Fruit fly (Drosophila melanogaster) whole organism, embryonic: Measurements from ENCODE around the gene CG33791.
A peak's percentile ranks its signal among the peaks of the same experiment; 100 is the strongest.

Experiments
- C15 ChIP-seq: fragments of 200-800 bp; sonication (Bioruptor generic); IDR thresholded peaks from 3 replicates; pipeline ENCODE4 v1.3.6; 2022; ENCODE audit warnings: missing biosample characterization, missing genetic modification characterization
- CG10321 ChIP-seq: fragments of 200-800 bp; sonication (Bioruptor generic); IDR thresholded peaks from 2 replicates; pipeline ENCODE4 v1.3.6; 2022; ENCODE audit warnings: missing biosample characterization, missing genetic modification characterization
- CG11723 ChIP-seq: fragments of 200-800 bp; sonication (Bioruptor generic); optimal IDR thresholded peaks from 2 replicates; lab custom pipeline; 2017; ENCODE audit warnings: missing biosample characterization, mild to moderate bottlenecking, missing genetic modification characterization
- CG13287 ChIP-seq: fragments of 200-800 bp; sonication (Bioruptor generic); IDR thresholded peaks from 2 replicates; pipeline ENCODE4 v1.3.6; 2022; ENCODE audit warnings: missing biosample characterization, missing genetic modification characterization; ENCODE audit not compliant: partially characterized antibody
- CG14441 ChIP-seq: fragments of 200-800 bp; sonication (Bioruptor generic); IDR thresholded peaks from 2 replicates; pipeline ENCODE4 v1.3.6; 2022; ENCODE audit warnings: missing biosample characterization, missing genetic modification characterization
- CG2116 ChIP-seq: fragments of 200-800 bp; sonication (Bioruptor generic); optimal IDR thresholded peaks from 3 replicates; lab custom pipeline; 2018; ENCODE audit warnings: missing biosample characterization, mild to moderate bottlenecking, missing genetic modification characterization
- CG2199 ChIP-seq: fragments of 200-800 bp; sonication (Bioruptor generic); IDR thresholded peaks from 3 replicates; pipeline ENCODE4 v1.3.6; 2022; ENCODE audit warnings: missing biosample characterization, missing genetic modification characterization
- CG33213 ChIP-seq: fragments of 200-800 bp; sonication (Bioruptor generic); optimal IDR thresholded peaks from 3 replicates; lab custom pipeline; 2016; ENCODE audit warnings: missing biosample characterization, missing genetic modification characterization
- CG8089 ChIP-seq: fragments of 200-800 bp; sonication (Bioruptor generic); optimal IDR thresholded peaks from 3 replicates; lab custom pipeline; 2016; ENCODE audit warnings: missing biosample characterization, missing genetic modification characterization
- CG8281 ChIP-seq: fragments of 200-800 bp; sonication (Bioruptor generic); optimal IDR thresholded peaks from 2 replicates; lab custom pipeline; 2018; ENCODE audit warnings: missing biosample characterization, mild to moderate bottlenecking, missing genetic modification characterization, moderate library complexity
- CHES-1-like ChIP-seq: fragments of 200-800 bp; sonication (Bioruptor generic); optimal IDR thresholded peaks from 2 replicates; lab custom pipeline; 2016; ENCODE audit warnings: missing biosample characterization, missing genetic modification characterization
- CkIIα-i1 ChIP-seq: fragments of 200-800 bp; sonication (Bioruptor generic); IDR thresholded peaks from 2 replicates; pipeline ENCODE4 v1.3.6; 2022; ENCODE audit warnings: missing biosample characterization, missing genetic modification characterization
- Dbx ChIP-seq: fragments of 200-800 bp; sonication (Bioruptor generic); IDR thresholded peaks from 3 replicates; pipeline ENCODE4 v1.3.6; 2022; ENCODE audit warnings: missing biosample characterization, missing genetic modification characterization
- Elba2 ChIP-seq: fragments of 200-800 bp; sonication (Bioruptor generic); optimal IDR thresholded peaks from 3 replicates; lab custom pipeline; 2016; ENCODE audit warnings: missing biosample characterization, missing genetic modification characterization
- HLH4C ChIP-seq: fragments of 200-800 bp; sonication (Bioruptor generic); IDR thresholded peaks from 3 replicates; pipeline ENCODE4 v1.3.6; 2022; ENCODE audit warnings: missing biosample characterization, missing genetic modification characterization; ENCODE audit not compliant: partially characterized antibody
- HLHmδ ChIP-seq: fragments of 200-800 bp; sonication (Bioruptor generic); optimal IDR thresholded peaks from 2 replicates; lab custom pipeline; 2018; ENCODE audit warnings: missing biosample characterization, mild to moderate bottlenecking, missing genetic modification characterization, moderate library complexity
- Hey ChIP-seq: fragments of 200-800 bp; sonication (Bioruptor generic); optimal IDR thresholded peaks from 3 replicates; lab custom pipeline; 2018; ENCODE audit warnings: missing biosample characterization, mild to moderate bottlenecking, missing genetic modification characterization
- Hsf ChIP-seq: fragments of 200-800 bp; sonication (Bioruptor generic); optimal IDR thresholded peaks from 3 replicates; lab custom pipeline; 2016; ENCODE audit warnings: missing biosample characterization, missing genetic modification characterization
- Sin3A ChIP-seq: fragments of >200 bp; optimal IDR thresholded peaks from 2 replicates; lab custom pipeline; 2018
- Sry-δ ChIP-seq: fragments of 200-800 bp; sonication (Bioruptor generic); optimal IDR thresholded peaks from 2 replicates; lab custom pipeline; 2016; ENCODE audit warnings: missing biosample characterization, missing genetic modification characterization
- Ssrp ChIP-seq: fragments of 200-800 bp; sonication (Bioruptor generic); optimal IDR thresholded peaks from 2 replicates; lab custom pipeline; 2018; ENCODE audit warnings: missing biosample characterization, mild to moderate bottlenecking, missing genetic modification characterization, moderate library complexity
- Stat92E ChIP-seq, 3 experiments: fragments of >200 bp in 2 of 3; fragments of 200-800 bp in 1 of 3; sonication (Bioruptor generic) in 1 of 3; optimal IDR thresholded peaks; 2 replicates each; lab custom pipeline; 2017 to 2019; ENCODE audit warnings: missing biosample characterization in 3 of 3, missing genetic modification characterization in 3 of 3, mild to moderate bottlenecking in 1 of 3, moderate library complexity in 1 of 3
- Xrp1 ChIP-seq: fragments of 200-800 bp; sonication (Bioruptor generic); IDR thresholded peaks from 2 replicates; pipeline ENCODE4 v1.3.6; 2022; ENCODE audit warnings: missing biosample characterization, missing genetic modification characterization
- YL-1 ChIP-seq: fragments of 200-800 bp; sonication (Bioruptor generic); optimal IDR thresholded peaks from 3 replicates; lab custom pipeline; 2017; ENCODE audit warnings: missing biosample characterization, mild to moderate bottlenecking, missing genetic modification characterization
- cato ChIP-seq: fragments of 200-800 bp; sonication (Bioruptor generic); optimal IDR thresholded peaks from 2 replicates; lab custom pipeline; 2016; ENCODE audit warnings: missing biosample characterization, missing genetic modification characterization, borderline replicate concordance
- disco-r ChIP-seq: fragments of 200-800 bp; sonication (Bioruptor generic); optimal IDR thresholded peaks from 2 replicates; lab custom pipeline; 2016; ENCODE audit warnings: missing biosample characterization, missing genetic modification characterization
- dm ChIP-seq: fragments of 200-800 bp; sonication (Bioruptor generic); optimal IDR thresholded peaks from 3 replicates; lab custom pipeline; 2016; ENCODE audit warnings: missing biosample characterization, missing genetic modification characterization
- eyg ChIP-seq: fragments of 200-800 bp; sonication (Bioruptor generic); optimal IDR thresholded peaks from 3 replicates; lab custom pipeline; 2016; ENCODE audit warnings: missing biosample characterization, missing genetic modification characterization
- fu2 ChIP-seq: fragments of 200-800 bp; sonication (Bioruptor generic); optimal IDR thresholded peaks from 2 replicates; lab custom pipeline; 2016; ENCODE audit warnings: missing biosample characterization, missing genetic modification characterization
- ind ChIP-seq: fragments of 200-800 bp; sonication (Bioruptor generic); optimal IDR thresholded peaks from 3 replicates; lab custom pipeline; 2016; ENCODE audit warnings: missing biosample characterization, missing genetic modification characterization
- jumu ChIP-seq: fragments of 200-800 bp; sonication (Bioruptor generic); optimal IDR thresholded peaks from 3 replicates; lab custom pipeline; 2016; ENCODE audit warnings: missing biosample characterization, missing genetic modification characterization
- kni ChIP-seq: fragments of 200-800 bp; sonication (Bioruptor generic); optimal IDR thresholded peaks from 3 replicates; lab custom pipeline; 2017; ENCODE audit warnings: mild to moderate bottlenecking, missing biosample characterization, missing genetic modification reagents, missing genetic modification characterization
- lab ChIP-seq: fragments of 200-800 bp; sonication (Bioruptor generic); optimal IDR thresholded peaks from 3 replicates; lab custom pipeline; 2017; ENCODE audit warnings: missing biosample characterization, missing genetic modification characterization, mild to moderate bottlenecking, moderate library complexity, missing genetic modification reagents
- mirr ChIP-seq: fragments of 200-800 bp; sonication (Bioruptor generic); optimal IDR thresholded peaks from 3 replicates; lab custom pipeline; 2018; ENCODE audit warnings: missing biosample characterization, mild to moderate bottlenecking, missing genetic modification characterization
- nau ChIP-seq: fragments of 200-800 bp; sonication (Bioruptor generic); optimal IDR thresholded peaks from 3 replicates; lab custom pipeline; 2017; ENCODE audit warnings: missing biosample characterization, mild to moderate bottlenecking, missing genetic modification characterization, missing genetic modification reagents
- oc ChIP-seq: fragments of 200-800 bp; sonication (Bioruptor generic); optimal IDR thresholded peaks from 2 replicates; lab custom pipeline; 2018; ENCODE audit warnings: missing biosample characterization, mild to moderate bottlenecking, missing genetic modification characterization, moderate library complexity
- psq ChIP-seq: fragments of 200-800 bp; sonication (Bioruptor generic); optimal IDR thresholded peaks from 2 replicates; lab custom pipeline; 2017; ENCODE audit warnings: missing biosample characterization, missing genetic modification characterization
- repo ChIP-seq: fragments of 200-800 bp; sonication (Bioruptor generic); optimal IDR thresholded peaks from 2 replicates; lab custom pipeline; 2016; ENCODE audit warnings: missing biosample characterization, missing genetic modification characterization
- sc ChIP-seq, 3 experiments: fragments of >200 bp in 2 of 3; fragments of 200-800 bp in 1 of 3; sonication (Bioruptor generic) in 1 of 3; optimal IDR thresholded peaks; 2 replicates in 2 of 3; 3 replicates in 1 of 3; lab custom pipeline; 2017; ENCODE audit warnings: mild to moderate bottlenecking in 1 of 3, missing biosample characterization in 1 of 3, missing genetic modification characterization in 1 of 3, missing genetic modification reagents in 1 of 3
- sens ChIP-seq: fragments of 200-800 bp; sonication (Bioruptor generic); peaks from one replicate; lab custom pipeline; 2016; ENCODE audit warnings: missing biosample characterization, missing genetic modification characterization
- sens-2 ChIP-seq: fragments of 200-800 bp; sonication (Bioruptor generic); IDR thresholded peaks from 2 replicates; pipeline ENCODE4 v1.3.6; 2022; ENCODE audit warnings: missing biosample characterization, missing genetic modification characterization
- sr ChIP-seq: fragments of 200-800 bp; sonication (Bioruptor generic); IDR thresholded peaks from 3 replicates; pipeline ENCODE4 v1.3.6; 2022; ENCODE audit warnings: missing biosample characterization, missing genetic modification characterization
- unc-4 ChIP-seq: fragments of 200-800 bp; sonication (Bioruptor generic); IDR thresholded peaks from 2 replicates; pipeline ENCODE4 v1.3.6; 2022; ENCODE audit warnings: missing biosample characterization, missing genetic modification characterization; ENCODE audit not compliant: partially characterized antibody
- usp ChIP-seq: fragments of >200 bp; optimal IDR thresholded peaks from 2 replicates; lab custom pipeline; 2017; ENCODE audit warnings: missing biosample characterization, missing genetic modification characterization
- wdn ChIP-seq: fragments of 200-800 bp; sonication (Bioruptor generic); IDR thresholded peaks from 2 replicates; pipeline ENCODE4 v1.3.6; 2022; ENCODE audit warnings: missing biosample characterization, missing genetic modification characterization
- zf30C ChIP-seq: fragments of 200-800 bp; sonication (Bioruptor generic); optimal IDR thresholded peaks from 3 replicates; lab custom pipeline; 2018; ENCODE audit warnings: missing biosample characterization, mild to moderate bottlenecking, missing genetic modification characterization

CG33791 gene

dm6 chr3L:1558178-1558788 is 44.5 kb upstream of the CG33791 start, which contains the start of the genes Pex10 and CG12099 (continued):
- peak; percentile 86 for TF ChIP-seq sens-2 (GFP tag; lab: Robert Waterston, UW)
- no peak for TF ChIP-seq repo (GFP tag; lab: Kevin White, UChicago)
- TF ChIP-seq dm (GFP tag; lab: Kevin White, UChicago): peak; percentile 61
- TF ChIP-seq Elba2 (GFP tag; lab: Kevin White, UChicago): peak; percentile 79
- TF ChIP-seq CkIIα-i1 (GFP tag; lab: Robert Waterston, UW): no peak
- peak; percentile 89 for TF ChIP-seq CG14441 (GFP tag; lab: Robert Waterston, UW)
- peak; percentile 83 for TF ChIP-seq Hsf (GFP tag; lab: Kevin White, UChicago)
- peak; percentile 47; the same call in 1 of the 3 replicates for TF ChIP-seq sr
- TF ChIP-seq cato (GFP tag; lab: Kevin White, UChicago): peak; percentile 84
- TF ChIP-seq CHES-1-like (GFP tag; lab: Kevin White, UChicago): peak; percentile 69
- TF ChIP-seq CG11723 (GFP tag; lab: Kevin White, UChicago): peak; percentile 66
- peak; percentile 89 for TF ChIP-seq HLH4C (GFP tag; lab: Robert Waterston, UW)
- TF ChIP-seq sc (optimal IDR thresholded peaks at IDR 0.05; lab: Kevin White, UChicago): no peak
- no peak for TF ChIP-seq sc (GFP tag; optimal IDR thresholded peaks at IDR 0.05; lab: Kevin White, UChicago)
- peak; percentile 96 for TF ChIP-seq unc-4 (GFP tag; lab: Robert Waterston, UW)
- peak; percentile 79 for TF ChIP-seq mirr
- peak; percentile 94 for TF ChIP-seq Dbx
- TF ChIP-seq HLHmδ (GFP tag; lab: Kevin White, UChicago): no peak
- TF ChIP-seq Xrp1: peak; percentile 93
- peak; percentile 98 for TF ChIP-seq sens (GFP tag; lab: Kevin White, UChicago)

- TF ChIP-seq psq (GFP tag; lab: Kevin White, UChicago) (no peak), CG33213 (GFP tag; lab: Kevin White, UChicago) (no peak), jumu (GFP tag; lab: Kevin White, UChicago) (no peak), oc (tag; lab: Kevin White, UChicago) (no peak), CG2116 (GFP tag; lab: Kevin White, UChicago) (no peak), eyg (no peak), nau (GFP tag; lab: Kevin White, UChicago) (no peak), Hey (tag; lab: Kevin White, UChicago) (no peak), CG13287 (GFP tag; lab: Robert Waterston, UW) (no peak), fu2 (GFP tag; lab: Kevin White, UChicago) (no peak), Ssrp (tag; lab: Kevin White, UChicago) (no peak), YL-1 (GFP tag; lab: Kevin White, UChicago) (no peak), disco-r (GFP tag; lab: Kevin White, UChicago) (no peak), wdn (GFP tag; lab: Robert Waterston, UW) (no peak), CG8089 (GFP tag; lab: Kevin White, UChicago) (no peak)
Measured at dm6 chr3L:1565092-1565491, 37.7 kb upstream of the CG33791 start, which contains the start of gene CG12003. Gene CG12003 (plus strand): TSS chr3L:1565392.

dm6 chr3L:1568225-1569161 is 34.3 kb upstream of the CG33791 start, which contains the start of gene CG7879:
Gene CG7879 (minus strand): TSS chr3L:1568608.
- TF ChIP-seq ind (no peak), C15 (GFP tag; lab: Robert Waterston, UW) (no peak), zf30C (GFP tag; lab: Kevin White, UChicago) (no peak), Sin3A (peak; percentile 62), kni (GFP tag; lab: Kevin White, UChicago) (no peak), oc (tag; lab: Kevin White, UChicago) (no peak), Sry-δ (no peak), lab (GFP tag; lab: Kevin White, UChicago) (peak; percentile 42), Stat92E (GFP tag; optimal IDR thresholded peaks at IDR 0.05; lab: Kevin White, UChicago) (peak in 1 of 3 experiments; percentile 37), CG8281 (no peak), CG2199 (no peak), usp (GFP tag; lab: Kevin White, UChicago) (no peak), CG10321 (GFP tag; lab: Robert Waterston, UW) (no peak)
